Worm (Caenorhabditis elegans) whole organism, late embryonic: ENCODE measurements around the gene M142.8.

Experiments used
- C08G9.2 ChIP-seq: sonication (generic microtip); optimal IDR thresholded peaks from 2 replicates; lab custom pipeline; 2016; ENCODE audit warnings: mild to moderate bottlenecking, missing genetic modification characterization, moderate library complexity, missing compliant biosample characterization
- F13H6.1 ChIP-seq: sonication (generic microtip); optimal IDR thresholded peaks from 2 replicates; lab custom pipeline; 2016; ENCODE audit warnings: missing genetic modification characterization, missing compliant biosample characterization
- ceh-14 ChIP-seq: sonication (generic microtip); optimal IDR thresholded peaks from 2 replicates; lab custom pipeline; 2016; ENCODE audit warnings: missing genotype, missing genetic modification characterization, missing compliant biosample characterization
- ceh-18 ChIP-seq: sonication (generic microtip); optimal IDR thresholded peaks from 2 replicates; lab custom pipeline; 2016; ENCODE audit warnings: missing genetic modification characterization, missing compliant biosample characterization
- ceh-2 ChIP-seq: sonication (generic microtip); optimal IDR thresholded peaks from 2 replicates; lab custom pipeline; 2016; ENCODE audit warnings: missing genotype, missing genetic modification characterization, missing compliant biosample characterization
- ceh-24 ChIP-seq: sonication (generic microtip); optimal IDR thresholded peaks from 2 replicates; lab custom pipeline; 2016; ENCODE audit warnings: mild to moderate bottlenecking, missing genetic modification characterization, missing compliant biosample characterization
- ceh-31 ChIP-seq: sonication (generic microtip); optimal IDR thresholded peaks from 2 replicates; lab custom pipeline; 2016; ENCODE audit warnings: missing genetic modification characterization, missing compliant biosample characterization
- ceh-45 ChIP-seq: fragments of 200-800 bp; sonication (Bioruptor generic); IDR thresholded peaks from 2 replicates; pipeline ENCODE4 v1.3.6; 2022; ENCODE audit warnings: missing genetic modification reagents, missing genetic modification characterization, missing compliant biosample characterization
- ceh-6 ChIP-seq: fragments of 200-800 bp; sonication (Bioruptor generic); optimal IDR thresholded peaks from 2 replicates; lab custom pipeline; 2018; ENCODE audit warnings: mild to moderate bottlenecking, missing genetic modification characterization, missing compliant biosample characterization
- ceh-9 ChIP-seq: sonication (generic microtip); optimal IDR thresholded peaks from 2 replicates; lab custom pipeline; 2016; ENCODE audit warnings: mild to moderate bottlenecking, missing genetic modification characterization, inconsistent platforms, missing compliant biosample characterization
- dmd-4 ChIP-seq: sonication (generic microtip); optimal IDR thresholded peaks from 2 replicates; lab custom pipeline; 2016; ENCODE audit warnings: borderline replicate concordance, missing genetic modification characterization, missing compliant biosample characterization
- elt-4 ChIP-seq: sonication (generic microtip); optimal IDR thresholded peaks from 2 replicates; lab custom pipeline; 2016; ENCODE audit warnings: missing genetic modification characterization, missing compliant biosample characterization
- eyg-1 ChIP-seq: sonication (generic microtip); optimal IDR thresholded peaks from 2 replicates; lab custom pipeline; 2016; ENCODE audit warnings: missing genotype, missing genetic modification characterization, missing compliant biosample characterization
- fax-1 ChIP-seq: sonication (generic microtip); optimal IDR thresholded peaks from 2 replicates; lab custom pipeline; 2016; ENCODE audit warnings: missing genotype, missing genetic modification characterization, missing compliant biosample characterization
- fkh-6 ChIP-seq: sonication (generic microtip); optimal IDR thresholded peaks from 2 replicates; lab custom pipeline; 2016; ENCODE audit warnings: missing genetic modification characterization, missing compliant biosample characterization
- gmeb-2 ChIP-seq: sonication (generic microtip); optimal IDR thresholded peaks from 2 replicates; lab custom pipeline; 2016; ENCODE audit warnings: missing genetic modification characterization, inconsistent platforms, missing compliant biosample characterization
- hlh-13 ChIP-seq: fragments of 200-800 bp; sonication (Bioruptor generic); optimal IDR thresholded peaks from 2 replicates; lab custom pipeline; 2018; ENCODE audit warnings: mild to moderate bottlenecking, missing genetic modification characterization, missing compliant biosample characterization
- hlh-15 ChIP-seq: sonication (generic microtip); optimal IDR thresholded peaks from 2 replicates; lab custom pipeline; 2016; ENCODE audit warnings: missing genetic modification characterization, missing compliant biosample characterization
- hlh-30 ChIP-seq: sonication (generic microtip); optimal IDR thresholded peaks from 2 replicates; lab custom pipeline; 2017; ENCODE audit warnings: antibody characterized with exemption, missing genetic modification characterization, missing compliant biosample characterization; ENCODE audit not compliant: insufficient read depth
- hlh-8 ChIP-seq: sonication (generic microtip); optimal IDR thresholded peaks from 2 replicates; lab custom pipeline; 2016; ENCODE audit warnings: missing genotype, missing genetic modification characterization, missing compliant biosample characterization
- madf-2 ChIP-seq: sonication (generic microtip); optimal IDR thresholded peaks from 2 replicates; lab custom pipeline; 2017; ENCODE audit warnings: missing genetic modification characterization, missing compliant biosample characterization
- odd-2 ChIP-seq: sonication (generic microtip); optimal IDR thresholded peaks from 2 replicates; lab custom pipeline; 2017; ENCODE audit warnings: antibody characterized with exemption, mild to moderate bottlenecking, missing genetic modification characterization, missing compliant biosample characterization
- pag-3 ChIP-seq: sonication (generic microtip); optimal IDR thresholded peaks from 2 replicates; lab custom pipeline; 2016; ENCODE audit warnings: missing compliant biosample characterization, missing genetic modification characterization, borderline replicate concordance
- pat-9 ChIP-seq: fragments of 200-800 bp; sonication (Bioruptor generic); optimal IDR thresholded peaks from 2 replicates; lab custom pipeline; 2018; ENCODE audit warnings: mild to moderate bottlenecking, missing genetic modification characterization, moderate library complexity, missing compliant biosample characterization
- pha-2 ChIP-seq: sonication (generic microtip); optimal IDR thresholded peaks from 2 replicates; lab custom pipeline; 2017; ENCODE audit warnings: mild to moderate bottlenecking, missing genetic modification characterization, missing compliant biosample characterization
- pha-4 ChIP-seq: fragments of 150-350 bp; optimal IDR thresholded peaks from 2 replicates; lab custom pipeline; 2018; ENCODE audit warnings: missing biosample characterization, missing genetic modification reagents, missing genetic modification characterization
- pqm-1 ChIP-seq: sonication (generic microtip); optimal IDR thresholded peaks from 2 replicates; lab custom pipeline; 2016; ENCODE audit warnings: missing genetic modification characterization, missing compliant biosample characterization
- pros-1 ChIP-seq: fragments of 150-350 bp; optimal IDR thresholded peaks from 2 replicates; lab custom pipeline; 2014; ENCODE audit warnings: missing biosample characterization, missing genetic modification reagents, missing genetic modification characterization
- ref-2 ChIP-seq: sonication (generic microtip); optimal IDR thresholded peaks from 2 replicates; lab custom pipeline; 2016; ENCODE audit warnings: missing genetic modification characterization, missing compliant biosample characterization
- sdc-2 ChIP-seq: sonication (generic microtip); optimal IDR thresholded peaks from 2 replicates; lab custom pipeline; 2016; ENCODE audit warnings: missing genotype, missing genetic modification characterization, missing compliant biosample characterization
- sox-4 ChIP-seq: sonication (generic microtip); optimal IDR thresholded peaks from 2 replicates; lab custom pipeline; 2017; ENCODE audit warnings: mild to moderate bottlenecking, missing genetic modification characterization, inconsistent platforms, missing compliant biosample characterization
- syd-9 ChIP-seq: sonication (generic microtip); optimal IDR thresholded peaks from 2 replicates; lab custom pipeline; 2016; ENCODE audit warnings: mild to moderate bottlenecking, missing genetic modification characterization, moderate library complexity, missing compliant biosample characterization
- tbx-2 ChIP-seq: sonication (generic microtip); optimal IDR thresholded peaks from 2 replicates; lab custom pipeline; 2016; ENCODE audit warnings: missing genetic modification characterization, missing compliant biosample characterization
- unc-3 ChIP-seq, 2 experiments: fragments of 200-800 bp in 1 of 2; sonication (Bioruptor generic) in 1 of 2; sonication (generic microtip) in 1 of 2; conservative IDR thresholded peaks in 1 of 2; optimal IDR thresholded peaks in 1 of 2; 2 replicates each; pipeline versions ENCODE4 v1.3.6 to Lab custom; 2016 to 2022; ENCODE audit warnings: missing compliant biosample characterization in 2 of 2, missing genetic modification characterization in 2 of 2, missing genetic modification reagents in 1 of 2
- ztf-16 ChIP-seq: sonication (generic microtip); optimal IDR thresholded peaks from 2 replicates; lab custom pipeline; 2017; ENCODE audit warnings: missing genetic modification characterization, missing compliant biosample characterization

Gene M142.8

DNA sequence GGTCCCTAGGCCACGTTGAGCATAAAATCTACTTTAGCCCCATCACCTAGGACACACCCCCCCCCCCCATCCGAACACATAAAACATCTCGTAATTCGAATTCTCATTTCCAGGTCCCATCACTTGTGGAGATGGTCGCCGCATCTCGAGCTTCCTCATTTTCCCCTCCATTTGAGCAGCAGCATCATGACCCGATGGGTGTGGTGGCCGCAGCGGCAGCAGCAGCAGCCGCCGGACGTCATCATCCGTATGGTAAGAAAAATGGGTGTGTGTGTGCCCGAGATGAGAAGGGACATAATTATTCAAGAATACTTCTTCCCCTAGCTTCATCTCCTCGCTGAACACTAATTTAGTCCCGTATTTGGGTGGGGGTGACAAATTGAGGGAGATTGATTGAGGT is 12.0 kb upstream of the M142.8 start:
- TF ChIP-seq dmd-4 (tag; lab: Kevin White, UChicago) = no peak
- TF ChIP-seq ceh-45 (GFP tag; lab: Robert Waterston, UW) = 0 out of 2 replicates have a peak, but pooled peaks have one; percentile 26
- TF ChIP-seq ceh-6 = no peak
- TF ChIP-seq pha-2 (tag; lab: Kevin White, UChicago) = no peak
- no peak for TF ChIP-seq madf-2 (tag; lab: Kevin White, UChicago)

DNA sequence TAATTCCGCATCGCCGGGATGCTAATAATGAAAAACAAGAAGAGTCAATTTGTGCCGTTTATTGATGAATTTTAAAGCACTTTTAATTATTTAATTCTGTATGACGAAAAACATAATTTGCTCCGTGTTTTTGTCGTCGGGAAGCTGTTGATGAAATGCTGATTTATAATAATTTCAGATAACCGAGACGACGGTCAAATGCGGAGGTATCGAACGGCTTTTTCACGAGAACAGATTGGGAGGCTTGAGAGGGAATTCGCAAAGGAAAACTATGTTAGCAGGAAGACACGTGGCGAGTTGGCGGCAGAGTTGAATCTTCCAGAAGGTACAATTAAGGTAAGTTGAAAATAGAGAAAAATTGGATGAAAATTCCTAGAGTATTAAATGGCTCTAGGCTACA is 9.9 kb upstream of the M142.8 start:
- TF ChIP-seq pat-9 (no peak), sox-4 (tag; lab: Kevin White, UChicago) (no peak), syd-9 (tag; lab: Kevin White, UChicago) (no peak), F13H6.1 (tag; lab: Kevin White, UChicago) (no peak), elt-4 (no peak), ceh-24 (tag; lab: Kevin White, UChicago) (no peak)

DNA sequence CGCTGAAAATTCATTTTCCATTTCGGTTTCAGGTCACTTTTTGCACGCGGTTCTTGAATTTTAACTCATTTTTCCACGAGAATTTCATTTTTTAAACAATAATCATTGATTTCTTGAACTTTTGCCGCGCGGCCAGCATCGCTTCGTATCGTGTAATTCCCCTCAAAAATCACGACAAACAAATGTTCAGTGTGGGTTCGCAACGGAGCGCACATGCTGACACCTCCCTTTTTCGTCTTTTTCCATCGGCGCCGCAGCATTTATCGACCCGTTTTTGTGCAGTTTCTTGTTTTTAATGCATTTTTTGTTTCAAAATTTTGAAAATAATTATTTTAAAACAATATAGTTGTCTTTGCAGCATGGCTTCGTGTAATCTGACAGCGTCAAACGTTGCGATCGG is 2.6 kb upstream of the M142.8 start, which contains the start of gene M142.5:
Gene M142.5, plus strand, starts transcription at position 352 of the 400 bp plus-strand sequence.
- TF ChIP-seq ceh-31 (peak; percentile 7), fkh-6 (no peak), pros-1 (tag; lab: Kevin White, UChicago) (no peak)

DNA sequence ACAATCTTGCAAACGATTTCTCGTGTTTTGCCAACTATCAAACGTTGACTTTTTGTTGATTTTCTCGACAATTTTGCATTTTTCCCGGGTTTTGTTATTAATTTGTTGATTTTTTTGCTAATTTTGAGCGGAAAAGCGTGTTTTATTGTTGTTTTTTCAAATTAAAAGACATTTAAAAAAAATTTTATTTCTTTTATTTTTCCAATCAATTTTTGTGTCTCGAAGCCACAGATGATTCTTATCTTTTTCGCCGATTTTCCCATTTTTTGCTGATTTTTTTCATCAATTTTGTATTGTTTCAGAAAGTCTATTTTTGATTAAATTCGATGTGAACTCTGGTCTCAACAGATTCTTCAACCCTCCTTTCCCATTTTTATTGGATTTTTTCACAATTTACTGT is 2.5 kb downstream of the M142.8 start, which contains the start of gene rle-1:
Gene rle-1, plus strand, starts transcription at position 301 of the 400 bp plus-strand sequence.
- no peak for TF ChIP-seq ceh-18 (tag; lab: Kevin White, UChicago)
- no peak for TF ChIP-seq eyg-1 (tag; lab: Kevin White, UChicago)
- no peak for TF ChIP-seq hlh-15 (tag; lab: Kevin White, UChicago)
- no peak for TF ChIP-seq unc-3 (GFP tag; conservative IDR thresholded peaks at IDR 0.05; lab: Robert Waterston, UW)
- TF ChIP-seq unc-3 (tag; optimal IDR thresholded peaks at IDR 0.05; lab: Kevin White, UChicago) = no peak
- no peak for TF ChIP-seq gmeb-2 (tag; lab: Kevin White, UChicago)
- no peak for TF ChIP-seq hlh-13
- TF ChIP-seq ztf-16 (tag; lab: Kevin White, UChicago) = no peak
- no peak for TF ChIP-seq ref-2 (tag; lab: Kevin White, UChicago)
- TF ChIP-seq ceh-31 = no peak
- no peak for TF ChIP-seq C08G9.2
- no peak for TF ChIP-seq hlh-8 (tag; lab: Kevin White, UChicago)
- TF ChIP-seq, all 69 proteins: peak for 0

DNA sequence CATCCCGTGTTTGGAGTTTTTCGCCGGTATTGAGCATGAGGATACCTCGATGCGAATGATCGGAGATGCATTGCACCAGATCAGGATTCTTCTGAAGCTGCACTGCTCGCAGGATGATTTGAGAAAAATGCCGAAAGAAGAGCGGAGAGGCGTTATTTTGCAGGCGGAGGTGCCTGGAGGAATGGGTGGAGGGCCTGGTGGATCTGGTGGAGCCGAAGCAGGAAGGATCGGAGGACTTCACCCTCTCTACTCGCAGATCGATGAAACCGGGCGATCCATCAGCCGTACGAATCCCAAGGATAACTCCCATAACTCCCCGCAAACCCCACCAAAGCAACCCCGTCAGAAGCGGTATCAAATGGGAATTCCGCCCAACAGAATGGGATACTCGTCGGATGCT is 5.8 kb downstream of the M142.8 start:
- TF ChIP-seq fax-1 (tag; lab: Kevin White, UChicago) (no peak), F13H6.1 (tag; lab: Kevin White, UChicago) (no peak), ceh-14 (tag; lab: Kevin White, UChicago) (no peak), tbx-2 (no peak), pqm-1 (tag; lab: Kevin White, UChicago) (no peak), sdc-2 (tag; lab: Kevin White, UChicago) (no peak), ceh-2 (no peak), pag-3 (tag; lab: Kevin White, UChicago) (no peak), ztf-16 (tag; lab: Kevin White, UChicago) (no peak), hlh-30 (tag; lab: Kevin White, UChicago) (no peak), odd-2 (no peak), fkh-6 (no peak), ceh-9 (no peak), pha-4 (tag; lab: Kevin White, UChicago) (no peak)
- TF ChIP-seq, all 69 proteins: peak for 0
